Worm (Caenorhabditis elegans) whole organism, L4/young adult: ENCODE data around the gene srx-4.

Experiments
- dao-5 ChIP-seq: sonication (generic microtip); optimal IDR thresholded peaks from 2 replicates; lab custom pipeline; 2016; ENCODE audit warnings: missing genotype, missing genetic modification characterization, moderate library complexity, missing compliant biosample characterization
- him-1 ChIP-seq: sonication (generic microtip); optimal IDR thresholded peaks from 2 replicates; lab custom pipeline; 2016; ENCODE audit warnings: missing genotype, missing genetic modification reagents, missing genetic modification characterization, missing compliant biosample characterization

DNA sequence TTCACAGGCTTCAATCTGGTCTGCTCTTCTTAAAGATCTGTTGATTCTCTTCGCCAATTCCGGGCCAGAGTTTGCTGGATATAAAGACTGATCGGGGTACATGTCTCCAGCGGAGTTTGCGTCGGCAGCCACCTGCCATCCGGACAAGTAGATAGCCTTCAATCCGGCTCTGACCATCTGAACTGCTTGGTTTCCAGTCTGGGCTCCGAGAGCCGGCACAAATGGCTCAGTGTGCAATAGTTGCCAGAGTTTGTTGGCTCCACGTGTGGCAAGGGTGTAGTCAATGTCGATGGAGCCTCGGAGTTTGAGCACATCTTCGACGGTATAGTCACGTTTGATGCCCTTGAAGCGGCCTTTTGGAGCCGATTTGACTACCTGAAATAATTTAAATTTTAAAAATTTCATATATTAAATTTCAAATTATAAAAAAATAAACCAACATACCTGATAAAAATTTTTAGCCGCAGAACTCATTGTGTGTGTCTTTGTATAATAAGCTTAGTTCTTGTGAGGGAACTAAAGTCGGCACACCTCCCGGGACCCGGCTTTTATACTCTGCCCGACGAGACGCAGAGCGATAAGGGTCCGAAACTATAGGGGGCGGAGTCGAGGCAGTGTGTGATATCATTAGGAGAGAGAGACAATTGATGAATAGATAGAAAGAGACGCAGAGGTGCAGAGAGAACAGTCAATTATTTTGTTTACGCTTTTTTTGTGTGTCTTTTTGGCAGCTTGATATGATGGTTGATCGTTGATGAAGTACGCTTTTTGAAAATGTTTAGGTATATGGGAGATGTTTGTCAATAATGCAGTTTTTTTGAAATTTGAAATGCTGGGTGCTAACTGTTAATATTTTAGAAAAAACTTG is 35.1 kb upstream of the srx-4 start, which contains the start of the genes icl-1 and srh-2:
- TF ChIP-seq him-1: no peak
- TF ChIP-seq dao-5: no peak
